Fruit fly (Drosophila melanogaster) whole organism, embryonic: ENCODE results near the gene CG9240.

ENCODE experiments used
- Antp ChIP-seq: fragments of 200-800 bp; sonication (Bioruptor generic); optimal IDR thresholded peaks from 3 replicates; lab custom pipeline; 2016; ENCODE audit warnings: missing biosample characterization, missing genetic modification characterization
- Awh ChIP-seq: fragments of 200-800 bp; sonication (Bioruptor generic); IDR thresholded peaks from 2 replicates; pipeline ENCODE4, ENCODE4 v1.3.6; 2022; ENCODE audit warnings: missing biosample characterization, missing genetic modification characterization
- Bteb2 ChIP-seq: fragments of 200-800 bp; sonication (Bioruptor generic); optimal IDR thresholded peaks from 2 replicates; lab custom pipeline; 2016; ENCODE audit warnings: missing biosample characterization, missing genetic modification characterization
- C15 ChIP-seq: fragments of 200-800 bp; sonication (Bioruptor generic); IDR thresholded peaks from 3 replicates; pipeline ENCODE4 v1.3.6; 2022; ENCODE audit warnings: missing biosample characterization, missing genetic modification characterization
- CG10209 ChIP-seq: fragments of 200-800 bp; sonication (Bioruptor generic); optimal IDR thresholded peaks from 3 replicates; lab custom pipeline; 2017; ENCODE audit warnings: missing biosample characterization, mild to moderate bottlenecking, missing genetic modification characterization, missing genetic modification reagents
- CG11456 ChIP-seq: fragments of 200-800 bp; sonication (Bioruptor generic); IDR thresholded peaks from 3 replicates; pipeline ENCODE4 v1.3.6; 2022; ENCODE audit warnings: missing biosample characterization, missing genetic modification characterization
- CG12155 ChIP-seq: fragments of 200-800 bp; sonication (Bioruptor generic); optimal IDR thresholded peaks from 3 replicates; lab custom pipeline; 2016; ENCODE audit warnings: missing biosample characterization, missing genetic modification characterization
- CG14965 ChIP-seq: fragments of 200-800 bp; sonication (Bioruptor generic); optimal IDR thresholded peaks from 2 replicates; lab custom pipeline; 2016; ENCODE audit warnings: missing biosample characterization, missing genetic modification characterization, borderline replicate concordance
- CG16813 ChIP-seq: fragments of 200-800 bp; sonication (Bioruptor generic); IDR thresholded peaks from 3 replicates; pipeline ENCODE4 v1.3.6; 2022; ENCODE audit warnings: missing biosample characterization, missing genetic modification characterization; ENCODE audit not compliant: partially characterized antibody
- CG17912 ChIP-seq: fragments of 200-800 bp; sonication (Bioruptor generic); optimal IDR thresholded peaks from 2 replicates; lab custom pipeline; 2018; ENCODE audit warnings: missing biosample characterization, mild to moderate bottlenecking, missing genetic modification characterization
- CG18619 ChIP-seq: fragments of 200-800 bp; sonication (Bioruptor generic); optimal IDR thresholded peaks from 3 replicates; lab custom pipeline; 2017; ENCODE audit warnings: missing biosample characterization, mild to moderate bottlenecking, missing genetic modification characterization
- CG31365 ChIP-seq: fragments of 200-800 bp; sonication (Bioruptor generic); optimal IDR thresholded peaks from 2 replicates; lab custom pipeline; 2018; ENCODE audit warnings: missing biosample characterization, mild to moderate bottlenecking, missing genetic modification characterization
- CG31388 ChIP-seq: fragments of 200-800 bp; sonication (Bioruptor generic); optimal IDR thresholded peaks from 2 replicates; lab custom pipeline; 2016; ENCODE audit warnings: missing biosample characterization, missing genetic modification characterization
- CG4617 ChIP-seq: fragments of 200-800 bp; sonication (Bioruptor generic); optimal IDR thresholded peaks from 3 replicates; lab custom pipeline; 2016; ENCODE audit warnings: missing biosample characterization, missing genetic modification characterization, borderline replicate concordance
- CG4707 ChIP-seq: fragments of 200-800 bp; sonication (Bioruptor generic); optimal IDR thresholded peaks from 2 replicates; lab custom pipeline; 2018; ENCODE audit warnings: missing biosample characterization, mild to moderate bottlenecking, missing genetic modification characterization, moderate library complexity
- CG4820 ChIP-seq: fragments of 200-800 bp; sonication (Bioruptor generic); optimal IDR thresholded peaks from 3 replicates; lab custom pipeline; 2016; ENCODE audit warnings: missing biosample characterization, missing genetic modification characterization
- CG7745 ChIP-seq: fragments of 200-800 bp; sonication (Bioruptor generic); optimal IDR thresholded peaks from 2 replicates; lab custom pipeline; 2018; ENCODE audit warnings: missing biosample characterization, mild to moderate bottlenecking, missing genetic modification characterization, moderate library complexity
- Camta ChIP-seq: fragments of 200-800 bp; sonication (Bioruptor generic); optimal IDR thresholded peaks from 2 replicates; lab custom pipeline; 2016; ENCODE audit warnings: missing biosample characterization, missing genetic modification characterization
- Gug ChIP-seq: fragments of 200-800 bp; sonication (Bioruptor generic); IDR thresholded peaks from 4 replicates; pipeline ENCODE4 v1.3.6; 2022; ENCODE audit warnings: missing biosample characterization, missing genetic modification characterization
- HHEX ChIP-seq: fragments of 200-800 bp; sonication (Bioruptor generic); optimal IDR thresholded peaks from 3 replicates; lab custom pipeline; 2017; ENCODE audit warnings: missing biosample characterization, mild to moderate bottlenecking, missing genetic modification characterization, missing genetic modification reagents
- Oaz ChIP-seq: fragments of 200-800 bp; sonication (Bioruptor generic); IDR thresholded peaks from 2 replicates; pipeline ENCODE4 v1.3.6; 2022; ENCODE audit warnings: missing biosample characterization, missing genetic modification characterization
- Spps ChIP-seq: fragments of 200-800 bp; sonication (Bioruptor generic); optimal IDR thresholded peaks from 2 replicates; lab custom pipeline; 2018; ENCODE audit warnings: missing biosample characterization, mild to moderate bottlenecking, missing genetic modification characterization
- Sry-β ChIP-seq: fragments of 200-800 bp; sonication (Bioruptor generic); optimal IDR thresholded peaks from 2 replicates; lab custom pipeline; 2018; ENCODE audit warnings: missing biosample characterization, mild to moderate bottlenecking, missing genetic modification characterization, moderate library complexity
- Ssrp ChIP-seq: fragments of 200-800 bp; sonication (Bioruptor generic); optimal IDR thresholded peaks from 2 replicates; lab custom pipeline; 2018; ENCODE audit warnings: missing biosample characterization, mild to moderate bottlenecking, missing genetic modification characterization, moderate library complexity
- Xbp1 ChIP-seq: fragments of 200-800 bp; sonication (Bioruptor generic); optimal IDR thresholded peaks from 3 replicates; lab custom pipeline; 2016; ENCODE audit warnings: missing biosample characterization, mild to moderate bottlenecking, missing genetic modification characterization
- ac ChIP-seq: fragments of 200-800 bp; sonication (Bioruptor generic); optimal IDR thresholded peaks from 3 replicates; lab custom pipeline; 2017; ENCODE audit warnings: missing biosample characterization, mild to moderate bottlenecking, missing genetic modification characterization
- amos ChIP-seq: fragments of 200-800 bp; sonication (Bioruptor generic); IDR thresholded peaks from 2 replicates; pipeline ENCODE4 v1.3.6; 2022; ENCODE audit warnings: missing biosample characterization, missing genetic modification characterization; ENCODE audit not compliant: partially characterized antibody
- bsh ChIP-seq, 2 experiments: fragments of 200-800 bp; sonication (Bioruptor generic); optimal IDR thresholded peaks; 2 replicates each; lab custom pipeline; 2017 to 2018; ENCODE audit warnings: mild to moderate bottlenecking in 2 of 2, missing biosample characterization in 2 of 2, missing genetic modification characterization in 2 of 2, moderate library complexity in 1 of 2
- caup ChIP-seq: fragments of 200-800 bp; sonication (Bioruptor generic); optimal IDR thresholded peaks from 3 replicates; lab custom pipeline; 2017; ENCODE audit warnings: missing biosample characterization, mild to moderate bottlenecking, missing genetic modification characterization, moderate library complexity; ENCODE audit not compliant: severe bottlenecking
- da ChIP-seq: fragments of 200-800 bp; sonication (Bioruptor generic); optimal IDR thresholded peaks from 2 replicates; lab custom pipeline; 2016; ENCODE audit warnings: missing biosample characterization, missing genetic modification characterization
- dm ChIP-seq: fragments of 200-800 bp; sonication (Bioruptor generic); optimal IDR thresholded peaks from 3 replicates; lab custom pipeline; 2016; ENCODE audit warnings: missing biosample characterization, missing genetic modification characterization
- exex ChIP-seq: fragments of 200-800 bp; sonication (Bioruptor generic); optimal IDR thresholded peaks from 4 replicates; lab custom pipeline; 2018; ENCODE audit warnings: missing biosample characterization, mild to moderate bottlenecking, missing genetic modification characterization, moderate library complexity
- gcm ChIP-seq: fragments of 200-800 bp; sonication (Bioruptor generic); optimal IDR thresholded peaks from 2 replicates; lab custom pipeline; 2019; ENCODE audit warnings: missing biosample characterization, mild to moderate bottlenecking, missing genetic modification characterization, moderate library complexity
- gem ChIP-seq: fragments of 200-800 bp; sonication (Bioruptor generic); optimal IDR thresholded peaks from 2 replicates; lab custom pipeline; 2019; ENCODE audit warnings: missing biosample characterization, mild to moderate bottlenecking, missing genetic modification characterization, moderate library complexity
- gsb ChIP-seq: fragments of 200-800 bp; sonication (Bioruptor generic); IDR thresholded peaks from 2 replicates; pipeline ENCODE4 v1.3.6; 2022; ENCODE audit warnings: missing biosample characterization, missing genetic modification characterization
- ind ChIP-seq: fragments of 200-800 bp; sonication (Bioruptor generic); optimal IDR thresholded peaks from 3 replicates; lab custom pipeline; 2016; ENCODE audit warnings: missing biosample characterization, missing genetic modification characterization
- kni ChIP-seq: fragments of 200-800 bp; sonication (Bioruptor generic); optimal IDR thresholded peaks from 3 replicates; lab custom pipeline; 2017; ENCODE audit warnings: mild to moderate bottlenecking, missing biosample characterization, missing genetic modification reagents, missing genetic modification characterization
- nmo ChIP-seq: fragments of 200-800 bp; sonication (Bioruptor generic); optimal IDR thresholded peaks from 2 replicates; lab custom pipeline; 2018; ENCODE audit warnings: missing biosample characterization, mild to moderate bottlenecking, missing genetic modification characterization, moderate library complexity
- pho ChIP-seq: fragments of 200-800 bp; sonication (Bioruptor generic); optimal IDR thresholded peaks from 2 replicates; lab custom pipeline; 2016; ENCODE audit warnings: missing biosample characterization, missing genetic modification characterization
- pnt ChIP-seq: fragments of 200-800 bp; sonication (Bioruptor generic); optimal IDR thresholded peaks from 3 replicates; lab custom pipeline; 2016; ENCODE audit warnings: missing biosample characterization, missing genetic modification characterization
- scrt ChIP-seq: fragments of 200-800 bp; sonication (Bioruptor generic); optimal IDR thresholded peaks from 2 replicates; lab custom pipeline; 2018; ENCODE audit warnings: missing biosample characterization, mild to moderate bottlenecking, missing genetic modification characterization, moderate library complexity
- sd ChIP-seq: fragments of 200-800 bp; sonication (Bioruptor generic); optimal IDR thresholded peaks from 3 replicates; lab custom pipeline; 2018; ENCODE audit warnings: missing biosample characterization, mild to moderate bottlenecking, missing genetic modification characterization, moderate library complexity
- sens-2 ChIP-seq: fragments of 200-800 bp; sonication (Bioruptor generic); IDR thresholded peaks from 2 replicates; pipeline ENCODE4 v1.3.6; 2022; ENCODE audit warnings: missing biosample characterization, missing genetic modification characterization
- sisA ChIP-seq: fragments of 200-800 bp; sonication (Bioruptor generic); IDR thresholded peaks from 2 replicates; pipeline ENCODE4 v1.3.6; 2022; ENCODE audit warnings: missing biosample characterization, missing genetic modification characterization
- trh ChIP-seq: fragments of 200-800 bp; sonication (Bioruptor generic); optimal IDR thresholded peaks from 2 replicates; lab custom pipeline; 2016; ENCODE audit warnings: missing biosample characterization, missing genetic modification characterization
- twi ChIP-seq: fragments of 200-800 bp; optimal IDR thresholded peaks from 2 replicates; lab custom pipeline; 2019; ENCODE audit warnings: missing biosample characterization, mild to moderate bottlenecking, missing genetic modification characterization, moderate library complexity
- unpg ChIP-seq: fragments of 200-800 bp; sonication (Bioruptor generic); optimal IDR thresholded peaks from 3 replicates; lab custom pipeline; 2018; ENCODE audit warnings: missing biosample characterization, mild to moderate bottlenecking, missing genetic modification characterization, moderate library complexity
- usp ChIP-seq: fragments of >200 bp; optimal IDR thresholded peaks from 2 replicates; lab custom pipeline; 2017; ENCODE audit warnings: missing biosample characterization, missing genetic modification characterization
- zfh1 ChIP-seq: fragments of 200-800 bp; sonication (Bioruptor generic); IDR thresholded peaks from 3 replicates; pipeline ENCODE4 v1.3.6; 2022; ENCODE audit warnings: missing biosample characterization, missing genetic modification characterization

The CG9240 gene

DNA sequence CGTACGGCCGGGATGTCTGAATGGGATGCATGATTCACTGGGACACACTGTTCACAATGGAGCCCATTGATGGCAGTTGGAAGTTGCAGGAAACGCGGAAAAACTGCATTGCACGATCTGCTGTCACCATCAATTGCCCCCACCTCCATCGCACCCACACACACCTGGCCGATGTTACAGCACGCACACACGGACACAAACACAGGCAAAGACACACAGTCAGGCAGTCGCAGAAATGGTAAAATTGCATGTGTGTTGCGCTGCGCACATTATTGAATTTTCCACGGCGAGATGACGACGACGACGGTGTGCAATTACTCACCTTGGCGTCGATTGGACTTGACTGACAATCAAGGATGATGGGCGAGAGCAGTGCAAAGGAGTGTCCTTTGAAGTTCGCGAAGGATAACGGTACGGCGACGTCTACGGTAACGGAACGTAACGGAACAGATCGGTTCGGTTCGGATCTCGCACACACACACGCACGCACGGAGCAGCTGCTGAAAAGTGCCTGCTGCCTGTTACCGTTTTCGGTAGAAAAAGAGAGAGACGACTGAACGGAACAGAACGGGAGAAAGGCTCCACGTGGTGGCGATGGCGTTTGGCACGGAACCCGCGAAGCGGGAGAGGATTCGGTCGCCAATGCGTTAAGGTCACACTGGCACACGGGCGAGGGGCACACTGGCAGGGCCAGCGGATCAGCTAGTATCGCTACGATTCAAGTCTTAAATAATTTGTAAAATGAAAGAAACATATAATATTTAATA lies 9.1 kb upstream of the CG9240 start, which contains the start of the genes CG9281 and CG15601 (continued):
- TF ChIP-seq CG4617 (peak; percentile 49), twi (tag; lab: Kevin White, UChicago) (no peak), gem (tag; lab: Kevin White, UChicago) (no peak), trh (GFP tag; lab: Kevin White, UChicago) (no peak), Antp (no peak), CG17912 (GFP tag; lab: Kevin White, UChicago) (no peak), CG18619 (GFP tag; lab: Kevin White, UChicago) (no peak), da (no peak), CG31388 (GFP tag; lab: Kevin White, UChicago) (no peak), C15 (GFP tag; lab: Robert Waterston, UW) (no peak), Gug (GFP tag; lab: Robert Waterston, UW) (no peak), gsb (GFP tag; lab: Robert Waterston, UW) (no peak), CG4707 (GFP tag; lab: Kevin White, UChicago) (no peak), ac (peak; percentile 6), usp (GFP tag; lab: Kevin White, UChicago) (no peak), sisA (GFP tag; lab: Robert Waterston, UW) (no peak), Spps (tag; lab: Kevin White, UChicago) (no peak), bsh (GFP tag; optimal IDR thresholded peaks at IDR 0.05; lab: Kevin White, UChicago) (no peak), amos (GFP tag; lab: Robert Waterston, UW) (peak; percentile 50), gcm (GFP tag; lab: Kevin White, UChicago) (no peak), CG4820 (GFP tag; lab: Kevin White, UChicago) (no peak), kni (GFP tag; lab: Kevin White, UChicago) (no peak), Awh (no peak), unpg (GFP tag; lab: Kevin White, UChicago) (no peak), ind (GFP tag; lab: Kevin White, UChicago) (no peak), Bteb2 (GFP tag; lab: Kevin White, UChicago) (no peak), CG11456 (GFP tag; lab: Robert Waterston, UW) (0 out of 3 replicates have a peak, but pooled peaks have one; percentile 24), CG31365 (tag; lab: Kevin White, UChicago) (no peak), CG10209 (no peak), Xbp1 (GFP tag; lab: Kevin White, UChicago) (peak; percentile 8), nmo (peak; percentile 42), scrt (GFP tag; lab: Kevin White, UChicago) (no peak), Ssrp (tag; lab: Kevin White, UChicago) (no peak), pho (GFP tag; lab: Kevin White, UChicago) (no peak), pnt (GFP tag; lab: Kevin White, UChicago) (no peak), sd (tag; lab: Kevin White, UChicago) (no peak), Sry-β (GFP tag; lab: Kevin White, UChicago) (no peak), caup (GFP tag; lab: Kevin White, UChicago) (peak; percentile 39), dm (GFP tag; lab: Kevin White, UChicago) (peak; percentile 96), CG16813 (GFP tag; lab: Robert Waterston, UW) (peak; percentile 35; the same call in 1 of the 3 replicates), sens-2 (GFP tag; lab: Robert Waterston, UW) (no peak), CG7745 (no peak), exex (tag; lab: Kevin White, UChicago) (no peak), Oaz (no peak), Camta (no peak), CG14965 (GFP tag; lab: Kevin White, UChicago) (no peak), CG12155 (no peak), zfh1 (GFP tag; lab: Robert Waterston, UW) (peak; percentile 47; the same call in 1 of the 3 replicates), HHEX (GFP tag; lab: Kevin White, UChicago) (no peak)
